Worm (Caenorhabditis elegans): ENCODE results near the gene chil-14.

The chil-14 gene

DNA sequence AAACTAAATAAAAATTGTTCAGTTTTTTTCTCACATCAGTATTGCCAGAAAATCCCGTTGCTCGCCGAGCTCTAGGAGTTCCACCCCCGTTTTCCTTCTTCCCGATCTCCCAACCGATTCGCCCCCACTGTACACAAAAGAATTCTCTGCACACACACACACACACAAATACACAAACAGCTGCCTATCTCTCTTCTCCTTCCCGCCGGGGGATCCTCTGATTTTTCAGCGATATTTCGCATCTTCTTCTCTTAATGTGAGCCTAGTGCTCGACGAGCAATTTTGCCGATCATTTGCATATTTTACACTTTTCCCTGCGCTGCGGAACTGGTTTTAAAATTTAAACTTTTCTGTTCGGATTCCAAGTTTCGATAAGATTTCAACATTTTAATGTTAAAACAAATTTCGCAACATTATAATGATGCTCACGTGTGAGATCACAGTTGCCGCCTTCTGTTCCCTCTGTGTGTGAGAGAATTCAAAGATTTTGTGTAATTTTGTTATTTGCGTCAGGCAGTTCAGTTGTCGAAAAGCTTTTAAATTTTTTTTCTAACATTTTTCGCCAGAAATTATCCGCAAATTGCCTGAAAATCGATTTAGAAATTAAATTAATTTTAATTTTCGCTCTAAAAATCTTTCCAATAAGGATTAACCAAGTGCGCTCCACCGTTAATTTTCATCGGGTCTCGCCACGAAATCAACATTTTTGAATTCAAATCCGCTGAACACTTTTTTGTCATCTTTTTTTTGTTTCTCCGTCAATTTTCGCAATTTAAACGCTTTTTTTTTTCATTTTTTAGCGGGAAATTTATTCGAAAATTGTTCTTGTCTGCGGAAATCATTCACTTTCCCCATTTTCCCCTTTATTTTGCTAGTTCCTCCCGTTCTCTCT lies 16.5 kb downstream of the chil-14 start (continued):
- no peak for TF ChIP-seq duxl-1 (tag; optimal IDR thresholded peaks at IDR 0.05; ENCODE audit: poor library complexity)
- TF ChIP-seq nhr-11 (tag; optimal IDR thresholded peaks at IDR 0.05): peak; percentile 17
- TF ChIP-seq aha-1 (tag): peak; percentile 97
- TF ChIP-seq aly-2 (tag; optimal IDR thresholded peaks at IDR 0.05): no peak
- TF ChIP-seq saeg-2 (GFP tag; IDR thresholded peaks at IDR 0.05): no peak
- TF ChIP-seq nhr-10 (tag; optimal IDR thresholded peaks at IDR 0.05): no peak
- TF ChIP-seq T26A8.4 (GFP tag; IDR thresholded peaks at IDR 0.05): no peak
- TF ChIP-seq dve-1 (tag; optimal IDR thresholded peaks at IDR 0.05; ENCODE audit: insufficient read depth): peak; percentile 85
- TF ChIP-seq madf-9 (GFP tag; conservative IDR thresholded peaks at IDR 0.05): no peak
- peak in 1 of 2 experiments; percentile 9 for TF ChIP-seq unc-62 (GFP tag; optimal IDR thresholded peaks at IDR 0.05 in 1 of 2)
- no peak for TF ChIP-seq unc-62 (tag; optimal IDR thresholded peaks at IDR 0.05)
- TF ChIP-seq mdl-1 (tag; optimal IDR thresholded peaks at IDR 0.05): peak in 1 of 2 experiments; percentile 31
- no peak for TF ChIP-seq pqm-1 (tag; optimal IDR thresholded peaks at IDR 0.05)
- TF ChIP-seq fkh-10 (GFP tag; optimal IDR thresholded peaks at IDR 0.05): peak; percentile 62
- TF ChIP-seq skn-1 (tag; optimal IDR thresholded peaks at IDR 0.05): no peak
- peak; percentile 18 for TF ChIP-seq F37D6.2 (tag; optimal IDR thresholded peaks at IDR 0.05)

DNA sequence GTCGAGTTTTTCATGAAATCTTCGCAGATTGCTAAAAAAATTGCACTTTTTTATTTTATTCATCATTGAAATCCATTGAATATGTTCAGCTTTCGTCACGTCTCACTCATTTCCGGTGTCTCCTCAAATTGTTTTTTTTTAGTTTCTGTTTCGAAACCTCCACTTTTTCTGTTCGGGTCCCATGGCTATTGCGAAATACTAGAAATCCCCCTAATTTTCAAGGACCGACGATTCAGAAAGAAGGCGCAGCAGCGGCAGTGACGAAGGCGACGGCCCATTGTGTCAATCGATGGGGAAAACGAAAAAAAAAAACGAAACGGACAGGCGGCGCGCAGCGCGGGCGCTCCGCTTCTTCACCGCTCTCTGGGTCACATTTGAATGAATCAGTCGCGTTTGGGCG lies 17.1 kb downstream of the chil-14 start:
- TF ChIP-seq cey-2 (tag; optimal IDR thresholded peaks at IDR 0.05; ENCODE audit: borderline replicate concordance, insufficient read depth): no peak
- no peak for TF ChIP-seq dmd-6 (GFP tag; IDR thresholded peaks at IDR 0.05)
- 0 out of 2 replicates have a peak, but pooled peaks have one; percentile 13 for TF ChIP-seq ctbp-1 (GFP tag; IDR thresholded peaks at IDR 0.05)
- peak; percentile 46; the same call in 1 of the 2 replicates for TF ChIP-seq set-16 (GFP tag; IDR thresholded peaks at IDR 0.05)
- TF ChIP-seq lin-15B (tag; optimal IDR thresholded peaks at IDR 0.05): no peak
- no peak for TF ChIP-seq nhr-28 (tag; optimal IDR thresholded peaks at IDR 0.05)
- TF ChIP-seq Y75B8A.6 (GFP tag; IDR thresholded peaks at IDR 0.05): no peak
- peak; percentile 34 for TF ChIP-seq mes-2 (tag; optimal IDR thresholded peaks at IDR 0.05; ENCODE audit: poor library complexity, severe bottlenecking)
- peak; percentile 34; the same call in 1 of the 2 replicates for TF ChIP-seq madf-9 (GFP tag; conservative IDR thresholded peaks at IDR 0.05)
- no peak for TF ChIP-seq ceh-82 (tag; optimal IDR thresholded peaks at IDR 0.05)
- TF ChIP-seq D1046.2 (GFP tag; IDR thresholded peaks at IDR 0.05): 0 out of 2 replicates have a peak, but pooled peaks have one; percentile 28

DNA sequence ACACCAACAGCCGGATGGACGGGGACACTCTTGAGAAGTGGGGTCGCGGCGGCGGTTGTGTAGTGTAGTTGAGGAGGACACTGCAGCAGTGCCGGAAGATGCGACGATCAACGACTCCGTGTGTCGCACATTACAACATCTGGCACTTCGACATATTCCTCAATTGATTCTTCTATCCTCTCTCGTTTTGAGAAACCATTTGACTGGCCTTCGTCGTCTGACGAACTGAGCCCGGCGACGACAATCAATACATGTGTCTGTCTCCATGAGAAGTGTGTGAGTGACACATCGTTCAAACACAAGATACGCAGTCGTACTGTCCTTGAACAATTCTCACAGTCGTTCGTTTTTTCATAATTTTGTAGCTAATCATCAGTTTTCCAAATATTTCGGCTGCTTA lies 17.7 kb downstream of the chil-14 start:
- TF ChIP-seq nhr-25 (tag; optimal IDR thresholded peaks at IDR 0.05; ENCODE audit: borderline replicate concordance, insufficient read depth) (no peak), sdz-12 (GFP tag; optimal IDR thresholded peaks at IDR 0.05) (no peak), nhr-28 (tag; optimal IDR thresholded peaks at IDR 0.05) (peak; percentile 18), Y5F2A.4 (GFP tag; optimal IDR thresholded peaks at IDR 0.05) (no peak), hlh-30 (tag; optimal IDR thresholded peaks at IDR 0.05; ENCODE audit: insufficient read depth) (peak; percentile 65), mep-1 (tag; optimal IDR thresholded peaks at IDR 0.05) (no peak), mes-2 (tag; optimal IDR thresholded peaks at IDR 0.05; ENCODE audit: poor library complexity, severe bottlenecking) (peak; percentile 17), aha-1 (tag) (peak; percentile 82), nhr-102 (tag; optimal IDR thresholded peaks at IDR 0.05) (no peak), unc-62 (GFP tag; optimal IDR thresholded peaks at IDR 0.05 in 1 of 2) (peak in 1 of 2 experiments; percentile 12), unc-62 (tag; optimal IDR thresholded peaks at IDR 0.05) (no peak), mxl-3 (GFP tag; optimal IDR thresholded peaks at IDR 0.05) (peak; percentile 43)
